Fruit fly (Drosophila melanogaster): Measurements from ENCODE around the gene klu.

Gene klu

DNA sequence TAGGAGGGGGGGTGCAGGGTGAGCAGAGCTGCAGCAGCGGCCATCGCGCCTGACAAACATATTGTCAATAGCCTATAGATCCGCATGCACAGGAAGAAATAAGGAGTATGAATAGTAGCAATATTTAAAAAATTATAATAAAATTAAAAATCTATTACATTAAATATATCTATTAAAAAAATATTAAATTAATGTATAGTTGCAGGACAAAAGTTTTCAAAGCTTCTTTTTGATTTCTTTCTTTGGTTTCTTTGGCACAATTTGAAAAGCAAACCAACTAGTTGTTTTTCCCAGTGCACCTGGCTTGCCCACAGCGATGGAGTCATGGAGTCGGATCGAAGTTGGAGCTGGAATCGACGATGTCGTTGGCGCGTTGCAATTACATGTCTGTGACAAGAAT lies 22.8 kb upstream of the klu start (continued):
- TF ChIP-seq CG7368 (GFP tag; optimal IDR thresholded peaks at IDR 0.05), result no peak
- TF ChIP-seq CG6792 (GFP tag; optimal IDR thresholded peaks at IDR 0.05), result peak; percentile 13
- TF ChIP-seq fd59A (GFP tag; optimal IDR thresholded peaks at IDR 0.05), result no peak
- TF ChIP-seq ss (GFP tag; optimal IDR thresholded peaks at IDR 0.05), result peak; percentile 20 to 35
- TF ChIP-seq cyc (GFP tag; optimal IDR thresholded peaks at IDR 0.05), result no peak
- TF ChIP-seq dsx (GFP tag; optimal IDR thresholded peaks at IDR 0.05; ENCODE audit: poor library complexity, severe bottlenecking), result peak; percentile 49
- TF ChIP-seq spab (GFP tag; optimal IDR thresholded peaks at IDR 0.05), result peak; percentile 14
- no peak for TF ChIP-seq Blimp-1 (GFP tag; optimal IDR thresholded peaks at IDR 0.05)
- no peak for TF ChIP-seq CG11762 (GFP tag; optimal IDR thresholded peaks at IDR 0.05; ENCODE audit: insufficient read depth)

DNA sequence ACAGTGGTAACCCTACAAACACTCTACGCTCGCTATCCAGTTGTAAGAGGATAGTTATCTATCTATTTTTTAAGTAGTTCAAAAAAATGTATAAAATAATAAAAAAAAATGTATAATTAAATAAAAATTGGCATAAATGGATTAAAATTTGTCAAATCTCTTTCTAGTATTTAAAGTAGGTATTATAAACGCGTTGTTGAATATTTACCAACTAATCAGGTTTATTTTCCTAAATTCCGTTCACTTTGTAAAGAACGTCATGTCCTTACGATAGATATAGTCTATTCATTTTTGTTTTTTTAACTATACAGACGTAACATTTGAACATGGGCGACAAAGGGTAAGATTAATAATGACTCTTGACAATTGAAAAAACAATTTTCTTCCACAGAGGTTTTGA lies 18.3 kb upstream of the klu start, which contains the start of gene CG32081:
Gene CG32081, plus strand, starts transcription at position 301 of the 400 bp plus-strand sequence.
- TF ChIP-seq pdm3 (GFP tag; optimal IDR thresholded peaks at IDR 0.05) (no peak), net (GFP tag; optimal IDR thresholded peaks at IDR 0.05) (no peak), CG3032 (tag; optimal IDR thresholded peaks at IDR 0.05) (no peak), CG34406 (GFP tag; optimal IDR thresholded peaks at IDR 0.05) (no peak), CG3919 (GFP tag; optimal IDR thresholded peaks at IDR 0.05) (no peak), fkh (GFP tag; optimal IDR thresholded peaks at IDR 0.05) (no peak), lz (GFP tag; optimal IDR thresholded peaks at IDR 0.05) (no peak), Eip93F (GFP tag; optimal IDR thresholded peaks at IDR 0.05) (no peak), CG6276 (GFP tag; optimal IDR thresholded peaks at IDR 0.05) (no peak)

- no peak for TF ChIP-seq CG31627 (GFP tag; optimal IDR thresholded peaks at IDR 0.05)
- no peak for TF ChIP-seq Eip75B (GFP tag; optimal IDR thresholded peaks at IDR 0.05)
- no peak for TF ChIP-seq Hr39 (GFP tag; optimal IDR thresholded peaks at IDR 0.05)
- TF ChIP-seq Met (GFP tag; optimal IDR thresholded peaks at IDR 0.05), result no peak
- TF ChIP-seq CG11902 (GFP tag; optimal IDR thresholded peaks at IDR 0.05), result no peak
- TF ChIP-seq net (GFP tag; optimal IDR thresholded peaks at IDR 0.05), result no peak
- TF ChIP-seq Smox (GFP tag; optimal IDR thresholded peaks at IDR 0.05), result no peak
- TF ChIP-seq CG1621 (tag; optimal IDR thresholded peaks at IDR 0.05), result no peak
- no peak for TF ChIP-seq Gug (GFP tag; IDR thresholded peaks at IDR 0.05)
- no peak for TF ChIP-seq salr (GFP tag; optimal IDR thresholded peaks at IDR 0.05)
- TF ChIP-seq CG6808 (GFP tag; optimal IDR thresholded peaks at IDR 0.05), result no peak
- no peak for TF ChIP-seq OdsH (GFP tag; optimal IDR thresholded peaks at IDR 0.05)
- no peak for TF ChIP-seq Ets21C (GFP tag; optimal IDR thresholded peaks at IDR 0.05)
- TF ChIP-seq cyc (GFP tag; optimal IDR thresholded peaks at IDR 0.05), result no peak
- no peak for TF ChIP-seq CG15336 (GFP tag; IDR thresholded peaks at IDR 0.05)
- TF ChIP-seq CG9139 (GFP tag; optimal IDR thresholded peaks at IDR 0.05), result no peak
- no peak for TF ChIP-seq Blimp-1 (GFP tag; optimal IDR thresholded peaks at IDR 0.05)
Measured at dm6 chr3L:11025261-11025660, 16.3 kb upstream of the klu start, which contains the start of gene CG32079. Gene CG32079, plus strand, starts transcription at chr3L:11025561.

dm6 chr3L:11023235-11023634 lies 14.2 kb upstream of the klu start, which contains the start of gene Fad2:
Gene Fad2, plus strand, starts transcription at chr3L:11023535.
- TF ChIP-seq CG6276 (GFP tag; optimal IDR thresholded peaks at IDR 0.05) (no peak), dac (GFP tag; optimal IDR thresholded peaks at IDR 0.05) (no peak), topi (GFP tag; optimal IDR thresholded peaks at IDR 0.05) (no peak), dsx (GFP tag; optimal IDR thresholded peaks at IDR 0.05; ENCODE audit: poor library complexity, severe bottlenecking) (no peak), Hr39 (GFP tag; optimal IDR thresholded peaks at IDR 0.05) (no peak), CG6808 (GFP tag; optimal IDR thresholded peaks at IDR 0.05) (no peak), spab (GFP tag; optimal IDR thresholded peaks at IDR 0.05) (no peak), Eip75B (GFP tag; optimal IDR thresholded peaks at IDR 0.05) (no peak), acj6 (GFP tag; optimal IDR thresholded peaks at IDR 0.05) (no peak), esn (GFP tag; optimal IDR thresholded peaks at IDR 0.05) (no peak)
